Worm (Caenorhabditis elegans): Measurements from ENCODE around the gene npr-20.

Gene npr-20

DNA sequence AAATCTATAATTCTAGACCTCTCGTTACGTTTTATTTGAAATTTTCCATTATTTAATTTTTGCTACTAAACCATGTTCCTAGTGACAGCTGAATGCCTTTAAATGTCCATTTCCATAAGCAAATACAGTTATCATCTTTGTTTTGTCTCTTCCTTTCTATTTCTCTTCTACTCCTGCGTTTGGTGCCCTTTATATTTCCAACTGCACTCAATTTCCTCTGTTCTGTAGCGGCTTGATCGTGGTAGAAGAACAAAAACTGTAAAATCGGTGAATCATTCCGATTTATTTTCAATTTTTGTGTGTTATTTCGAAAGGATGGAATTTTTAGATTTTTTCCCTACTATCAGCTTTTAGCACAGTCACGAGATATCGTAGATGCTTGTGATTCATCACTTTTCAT, 30.9 kb upstream of the npr-20 start:
- no peak for TF ChIP-seq ztf-7 (tag; optimal IDR thresholded peaks at IDR 0.05)
- TF ChIP-seq aha-1 (tag) = peak; percentile 75
- peak; percentile 36 for TF ChIP-seq dve-1 (tag; optimal IDR thresholded peaks at IDR 0.05; ENCODE audit: insufficient read depth)
- TF ChIP-seq pqm-1 (tag; optimal IDR thresholded peaks at IDR 0.05) = peak; percentile 9

- no peak for TF ChIP-seq unc-130 (GFP tag; optimal IDR thresholded peaks at IDR 0.05)
Measured at ce11 chrII:8895398-8895797, 30.4 kb upstream of the npr-20 start.

ce11 chrII:8891606-8892005, 26.6 kb upstream of the npr-20 start:
- TF ChIP-seq dmd-6 (GFP tag; IDR thresholded peaks at IDR 0.05) (peak; percentile 24; the same call in 1 of the 2 replicates), attf-4 (tag; optimal IDR thresholded peaks at IDR 0.05) (no peak), daf-16 (GFP tag; optimal IDR thresholded peaks at IDR 0.05) (no peak), daf-16 (tag; optimal IDR thresholded peaks at IDR 0.05) (peak; percentile 17), mxl-3 (GFP tag; optimal IDR thresholded peaks at IDR 0.05) (peak; percentile 8), hlh-11 (tag; optimal IDR thresholded peaks at IDR 0.05) (peak; percentile 34)

DNA sequence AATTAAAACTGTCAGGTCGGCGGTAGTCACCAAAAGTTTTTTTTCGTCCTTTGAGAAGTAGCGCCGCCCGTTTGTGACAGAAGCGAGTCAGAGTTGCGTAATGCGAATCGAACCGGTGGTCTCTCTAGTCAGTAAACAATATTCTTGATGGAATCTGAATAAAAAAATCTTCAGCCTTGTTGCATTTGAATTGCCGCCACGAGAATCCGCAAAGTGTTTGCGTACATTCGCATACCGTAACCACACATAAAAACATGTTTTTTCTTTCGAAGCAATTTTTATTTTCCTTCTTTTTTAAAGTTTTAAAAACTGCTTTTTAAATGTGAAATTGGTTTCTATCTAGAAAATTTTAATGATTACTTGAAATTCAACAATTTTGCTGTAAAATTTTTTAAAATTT, 26.1 kb upstream of the npr-20 start:
- TF ChIP-seq lsy-2 (tag; optimal IDR thresholded peaks at IDR 0.05) = peak in 1 of 2 experiments; percentile 52
- TF ChIP-seq gei-8 (GFP tag; optimal IDR thresholded peaks at IDR 0.05) = no peak
- no peak for TF ChIP-seq madf-9 (GFP tag; conservative IDR thresholded peaks at IDR 0.05)
- peak; percentile 17 for TF ChIP-seq dpl-1 (GFP tag; optimal IDR thresholded peaks at IDR 0.05)
- TF ChIP-seq hlh-11 (tag; optimal IDR thresholded peaks at IDR 0.05) = no peak
- no peak for TF ChIP-seq mxl-2 (GFP tag; conservative IDR thresholded peaks at IDR 0.05)
- no peak for TF ChIP-seq mdt-29 (GFP tag; IDR thresholded peaks at IDR 0.05)
- no peak for TF ChIP-seq F44E2.7 (GFP tag; IDR thresholded peaks at IDR 0.05)

DNA sequence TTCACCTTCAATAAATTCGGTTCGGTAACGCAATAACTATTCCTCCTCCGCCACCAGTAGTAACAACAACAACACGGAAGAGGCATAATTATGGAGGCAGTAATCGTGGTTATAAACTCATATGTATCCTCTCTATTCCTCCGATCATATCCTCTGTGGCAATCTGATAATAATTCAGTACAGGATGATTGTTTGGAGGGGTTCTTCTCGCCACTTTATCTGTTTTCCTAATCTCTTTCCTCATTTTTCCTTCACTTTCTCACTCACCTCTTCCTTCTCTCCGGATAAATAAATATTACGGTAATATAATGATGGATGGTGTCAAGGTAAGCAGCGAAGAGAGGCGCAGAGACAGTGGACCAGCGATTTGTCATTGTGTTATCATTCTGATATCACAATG, 25.6 kb upstream of the npr-20 start:
- TF ChIP-seq Y5F2A.4 (GFP tag; optimal IDR thresholded peaks at IDR 0.05) = no peak
- TF ChIP-seq madf-9 (GFP tag; conservative IDR thresholded peaks at IDR 0.05) = no peak
- TF ChIP-seq R02D3.7 (tag; optimal IDR thresholded peaks at IDR 0.05) = no peak
- TF ChIP-seq pha-4 (GFP tag; IDR thresholded peaks at IDR 0.05) = no peak
- no peak for TF ChIP-seq pha-4 (tag; optimal IDR thresholded peaks at IDR 0.05)
- TF ChIP-seq nhr-102 (tag; optimal IDR thresholded peaks at IDR 0.05) = no peak
- TF ChIP-seq pqm-1 (tag; optimal IDR thresholded peaks at IDR 0.05) = no peak
- TF ChIP-seq egl-27 (tag; optimal IDR thresholded peaks at IDR 0.05) = no peak
- no peak for TF ChIP-seq spr-1 (tag; optimal IDR thresholded peaks at IDR 0.05)
- no peak for TF ChIP-seq nhr-6 (tag; optimal IDR thresholded peaks at IDR 0.05)
- no peak for TF ChIP-seq nhr-41 (GFP tag; IDR thresholded peaks at IDR 0.05)
- TF ChIP-seq Y75B8A.6 (GFP tag; IDR thresholded peaks at IDR 0.05) = no peak
- TF ChIP-seq tra-1 (GFP tag; IDR thresholded peaks at IDR 0.05) = no peak
- TF ChIP-seq cey-2 (tag; optimal IDR thresholded peaks at IDR 0.05; ENCODE audit: borderline replicate concordance, insufficient read depth) = no peak
- TF ChIP-seq nhr-76 (tag; optimal IDR thresholded peaks at IDR 0.05) = no peak
- no peak for TF ChIP-seq lin-39 (tag; optimal IDR thresholded peaks at IDR 0.05)
- no peak for TF ChIP-seq lin-29 (GFP tag; IDR thresholded peaks at IDR 0.05)
- TF ChIP-seq lin-13 (GFP tag; optimal IDR thresholded peaks at IDR 0.05) = no peak
- no peak for TF ChIP-seq set-16 (GFP tag; IDR thresholded peaks at IDR 0.05)
- TF ChIP-seq F10B5.3 (tag; optimal IDR thresholded peaks at IDR 0.05) = no peak
